Worm (Caenorhabditis elegans) whole organism, mixed stage, embryonic: ENCODE results near the gene fbxb-79.

Experiments used
- bed-3 ChIP-seq: fragments of 200-800 bp; sonication (Bioruptor generic); optimal IDR thresholded peaks from 3 replicates; lab custom pipeline; 2018; ENCODE audit warnings: mild to moderate bottlenecking, missing genetic modification characterization, moderate library complexity, missing compliant biosample characterization
- blmp-1 ChIP-seq: fragments of 150-350 bp; optimal IDR thresholded peaks from 2 replicates; lab custom pipeline; 2014; ENCODE audit warnings: missing biosample characterization, missing genetic modification characterization
- ceh-39 ChIP-seq: fragments of 150-350 bp; optimal IDR thresholded peaks from 2 replicates; lab custom pipeline; 2014; ENCODE audit warnings: missing biosample characterization, missing genetic modification characterization
- ceh-43 ChIP-seq: fragments of 200-800 bp; sonication (Bioruptor generic); optimal IDR thresholded peaks from 2 replicates; lab custom pipeline; 2018; ENCODE audit warnings: mild to moderate bottlenecking, missing genetic modification characterization, moderate library complexity, missing compliant biosample characterization
- ceh-83 ChIP-seq: fragments of 200-800 bp; sonication (Bioruptor generic); optimal IDR thresholded peaks from 2 replicates; lab custom pipeline; 2018; ENCODE audit warnings: mild to moderate bottlenecking, missing genetic modification characterization, missing compliant biosample characterization
- ces-1 ChIP-seq: fragments of 150-350 bp; optimal IDR thresholded peaks from 2 replicates; lab custom pipeline; 2014; ENCODE audit warnings: missing biosample characterization, missing genetic modification reagents, missing genetic modification characterization
- cnd-1 ChIP-seq: fragments of 200-800 bp; sonication (Bioruptor generic); optimal IDR thresholded peaks from 2 replicates; lab custom pipeline; 2018; ENCODE audit warnings: mild to moderate bottlenecking, missing genetic modification characterization, missing compliant biosample characterization
- drap-1 ChIP-seq: fragments of 200-800 bp; sonication (Bioruptor generic); optimal IDR thresholded peaks from 3 replicates; lab custom pipeline; 2018; ENCODE audit warnings: mild to moderate bottlenecking, missing genetic modification characterization, missing compliant biosample characterization
- elt-1 ChIP-seq: sonication (generic microtip); optimal IDR thresholded peaks from 2 replicates; lab custom pipeline; 2017; ENCODE audit warnings: missing genetic modification characterization, mild to moderate bottlenecking, missing compliant biosample characterization, antibody characterized with exemption, moderate library complexity, borderline replicate concordance; ENCODE audit not compliant: insufficient read depth
- elt-3 ChIP-seq: fragments of 150-350 bp; optimal IDR thresholded peaks from 2 replicates; lab custom pipeline; 2014; ENCODE audit warnings: missing biosample characterization, missing genetic modification characterization
- ham-2 ChIP-seq: fragments of 200-800 bp; sonication (Bioruptor generic); optimal IDR thresholded peaks from 2 replicates; lab custom pipeline; 2018; ENCODE audit warnings: mild to moderate bottlenecking, missing genetic modification characterization, missing compliant biosample characterization
- hlh-1 ChIP-seq: fragments of 150-350 bp; optimal IDR thresholded peaks from 2 replicates; lab custom pipeline; 2014; ENCODE audit warnings: missing biosample characterization, missing genetic modification reagents, missing genetic modification characterization
- lin-13 ChIP-seq: fragments of 150-350 bp; optimal IDR thresholded peaks from 2 replicates; lab custom pipeline; 2014; ENCODE audit warnings: missing biosample characterization, missing genetic modification characterization
- lin-32 ChIP-seq: fragments of 200-800 bp; sonication (Bioruptor generic); optimal IDR thresholded peaks from 2 replicates; lab custom pipeline; 2018; ENCODE audit warnings: mild to moderate bottlenecking, missing genetic modification characterization, missing compliant biosample characterization
- lsy-2 ChIP-seq: fragments of 150-350 bp; optimal IDR thresholded peaks from 2 replicates; lab custom pipeline; 2014; ENCODE audit warnings: missing biosample characterization, missing genetic modification characterization
- mls-2 ChIP-seq: sonication (generic microtip); optimal IDR thresholded peaks from 2 replicates; lab custom pipeline; 2016; ENCODE audit warnings: mild to moderate bottlenecking, missing genetic modification characterization, moderate library complexity, missing compliant biosample characterization
- nhr-12 ChIP-seq: fragments of 150-350 bp; optimal IDR thresholded peaks from 2 replicates; lab custom pipeline; 2014; ENCODE audit warnings: missing biosample characterization, missing genetic modification characterization
- nhr-2 ChIP-seq: fragments of 150-350 bp; optimal IDR thresholded peaks from 2 replicates; lab custom pipeline; 2014; ENCODE audit warnings: missing biosample characterization, missing genetic modification characterization
- nhr-237 ChIP-seq: fragments of 150-350 bp; optimal IDR thresholded peaks from 2 replicates; lab custom pipeline; 2014; ENCODE audit warnings: missing biosample characterization, missing genetic modification characterization
- nhr-28 ChIP-seq: fragments of 150-350 bp; optimal IDR thresholded peaks from 2 replicates; lab custom pipeline; 2014; ENCODE audit warnings: missing biosample characterization, missing genetic modification characterization
- nhr-76 ChIP-seq: sonication (generic microtip); optimal IDR thresholded peaks from 2 replicates; lab custom pipeline; 2017; ENCODE audit warnings: missing biosample characterization, missing genetic modification characterization
- pha-4 ChIP-seq: fragments of 150-350 bp; optimal IDR thresholded peaks from 2 replicates; lab custom pipeline; 2018; ENCODE audit warnings: missing biosample characterization, missing genetic modification reagents, missing genetic modification characterization
- sem-2 ChIP-seq: fragments of 200-800 bp; sonication (Bioruptor generic); optimal IDR thresholded peaks from 2 replicates; lab custom pipeline; 2018; ENCODE audit warnings: mild to moderate bottlenecking, missing genetic modification characterization, missing compliant biosample characterization
- snpc-4 ChIP-seq: fragments of 150-350 bp; optimal IDR thresholded peaks from 2 replicates; lab custom pipeline; 2014; ENCODE audit warnings: missing biosample characterization, missing genetic modification characterization
- sptf-1 ChIP-seq: sonication (generic microtip); optimal IDR thresholded peaks from 2 replicates; lab custom pipeline; 2017; ENCODE audit warnings: mild to moderate bottlenecking, missing genetic modification characterization, moderate library complexity, missing compliant biosample characterization
- tbx-8 ChIP-seq: fragments of 200-800 bp; sonication (Bioruptor generic); optimal IDR thresholded peaks from 2 replicates; lab custom pipeline; 2018; ENCODE audit warnings: mild to moderate bottlenecking, missing genetic modification characterization, moderate library complexity, missing compliant biosample characterization
- unc-62 ChIP-seq: fragments of 150-350 bp; optimal IDR thresholded peaks from 2 replicates; lab custom pipeline; 2014; ENCODE audit warnings: missing biosample characterization, missing genetic modification reagents, missing genetic modification characterization
- zip-8 ChIP-seq: fragments of 150-350 bp; optimal IDR thresholded peaks from 2 replicates; lab custom pipeline; 2014; ENCODE audit warnings: missing biosample characterization, missing genetic modification characterization
- ztf-11 ChIP-seq: fragments of 150-350 bp; optimal IDR thresholded peaks from 2 replicates; lab custom pipeline; 2014; ENCODE audit warnings: missing biosample characterization, missing genetic modification characterization

fbxb-79 gene

ce11 chrIV:11148788-11149366 lies 40.4 kb downstream of the fbxb-79 start:
- TF ChIP-seq blmp-1 (no peak), ceh-83 (GFP tag; lab: Kevin White, UChicago) (no peak), nhr-2 (no peak), pha-4 (tag; lab: Kevin White, UChicago) (no peak), unc-62 (GFP tag; lab: Kevin White, UChicago) (no peak), lsy-2 (tag; lab: Kevin White, UChicago) (no peak), ceh-43 (no peak), elt-1 (tag; lab: Kevin White, UChicago) (no peak), sem-2 (no peak), nhr-12 (tag; lab: Kevin White, UChicago) (no peak)

DNA sequence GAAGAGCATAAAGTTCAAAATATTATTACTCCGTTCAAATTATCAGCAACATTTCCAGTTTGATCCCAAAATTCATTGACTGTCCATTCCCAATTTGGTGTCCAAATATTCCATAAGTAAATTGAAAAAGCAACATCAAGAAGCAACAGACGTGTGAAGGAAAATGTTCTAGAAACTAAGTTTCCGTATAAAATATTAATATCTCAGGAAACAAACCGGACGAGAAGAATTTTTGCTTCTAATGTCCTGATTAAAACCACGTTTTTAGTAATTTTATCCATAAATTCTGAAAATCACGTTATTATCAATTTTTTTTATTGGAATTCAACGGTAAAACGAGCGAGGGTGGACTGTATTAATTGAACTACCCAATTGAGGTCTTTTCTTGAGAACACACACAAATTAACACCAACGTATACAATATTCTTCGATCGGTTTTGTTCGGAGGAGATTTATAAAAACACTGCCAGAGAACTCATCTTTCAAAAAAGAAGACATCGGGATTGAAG lies 42.3 kb downstream of the fbxb-79 start, which contains the start of gene pigq-1:
Gene pigq-1, minus strand, starts transcription at position 286 of the 509 bp plus-strand sequence.
- TF ChIP-seq lin-32 (GFP tag; lab: Kevin White, UChicago) (no peak), cnd-1 (tag; lab: Kevin White, UChicago) (no peak), elt-3 (tag; lab: Kevin White, UChicago) (no peak), snpc-4 (no peak), lin-13 (tag; lab: Kevin White, UChicago) (no peak), nhr-28 (tag; lab: Kevin White, UChicago) (no peak), drap-1 (no peak), ham-2 (no peak), bed-3 (GFP tag; lab: Kevin White, UChicago) (no peak), pha-4 (tag; lab: Kevin White, UChicago) (no peak), ces-1 (GFP tag; lab: Kevin White, UChicago) (no peak), nhr-76 (tag; lab: Kevin White, UChicago) (no peak), lsy-2 (tag; lab: Kevin White, UChicago) (no peak), ztf-11 (tag; lab: Kevin White, UChicago) (no peak), sptf-1 (tag; lab: Kevin White, UChicago) (no peak), ceh-39 (no peak), nhr-12 (tag; lab: Kevin White, UChicago) (no peak), blmp-1 (no peak), nhr-2 (no peak)
- TF ChIP-seq, all 35 proteins: peak for 0

DNA sequence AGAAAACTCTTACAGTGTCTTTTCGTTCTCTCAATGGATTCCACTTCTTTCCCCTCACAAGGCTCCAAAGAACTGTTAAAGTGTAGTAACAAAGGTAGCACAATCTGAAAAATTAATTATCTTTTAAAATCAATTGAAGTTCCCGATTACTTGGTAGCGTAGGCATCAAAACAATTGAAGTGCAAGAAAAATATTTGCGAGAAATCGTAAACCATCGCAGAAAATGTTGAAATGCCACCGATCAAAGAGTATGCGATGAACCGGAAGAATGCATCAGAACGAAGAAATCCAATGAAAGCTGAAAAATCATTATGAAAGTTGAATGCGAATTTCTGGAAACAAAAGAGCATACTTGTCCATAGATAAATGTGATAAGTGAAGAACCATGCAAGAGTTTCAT lies 42.8 kb downstream of the fbxb-79 start:
- TF ChIP-seq pha-4 (tag; lab: Kevin White, UChicago) (no peak), elt-3 (tag; lab: Kevin White, UChicago) (no peak), lsy-2 (tag; lab: Kevin White, UChicago) (no peak), nhr-237 (tag; lab: Kevin White, UChicago) (no peak), zip-8 (tag; lab: Kevin White, UChicago) (no peak), unc-62 (GFP tag; lab: Kevin White, UChicago) (no peak), nhr-2 (no peak), nhr-28 (tag; lab: Kevin White, UChicago) (no peak), sptf-1 (tag; lab: Kevin White, UChicago) (no peak), drap-1 (no peak)

DNA sequence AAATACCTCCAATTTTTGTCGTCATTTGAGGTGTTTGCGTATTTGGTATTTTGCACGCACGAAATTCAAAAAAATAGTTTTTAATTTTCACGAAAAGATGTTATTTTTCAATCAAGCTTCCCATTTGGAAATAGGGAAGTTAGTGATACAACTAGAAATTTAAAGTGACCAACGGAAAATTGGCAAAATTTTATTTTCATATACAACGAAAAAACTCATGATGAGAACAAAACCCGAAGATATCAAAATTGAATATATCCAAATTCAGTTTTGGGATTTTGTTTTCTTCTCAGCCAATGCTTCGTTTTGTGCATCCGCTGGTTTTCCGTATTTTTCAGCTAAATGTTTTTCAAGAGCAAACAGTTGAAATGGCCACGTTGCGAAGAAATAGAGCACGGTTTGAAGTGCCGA lies 43.4 kb downstream of the fbxb-79 start:
- TF ChIP-seq lin-13 (tag; lab: Kevin White, UChicago) (no peak), elt-1 (tag; lab: Kevin White, UChicago) (no peak), lin-32 (GFP tag; lab: Kevin White, UChicago) (no peak), sem-2 (no peak), sptf-1 (tag; lab: Kevin White, UChicago) (no peak), nhr-2 (no peak), ceh-83 (GFP tag; lab: Kevin White, UChicago) (no peak), mls-2 (no peak), nhr-12 (tag; lab: Kevin White, UChicago) (no peak), hlh-1 (tag; lab: Kevin White, UChicago) (no peak), tbx-8 (GFP tag; lab: Kevin White, UChicago) (no peak), ceh-39 (no peak)

DNA sequence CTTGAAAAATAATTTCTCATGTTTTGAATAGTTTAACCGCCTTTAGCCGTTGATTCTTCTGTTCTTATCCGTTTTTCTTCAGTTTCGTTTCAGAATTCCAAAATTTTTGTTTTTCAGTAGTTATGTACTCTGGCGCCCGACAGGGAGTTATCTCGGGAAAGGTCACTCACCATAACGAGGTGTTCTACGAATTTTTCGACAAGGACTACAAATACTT lies 46.2 kb downstream of the fbxb-79 start, which contains the start of gene F01G4.4:
Gene F01G4.4, plus strand, starts transcription at position 118 of the 217 bp plus-strand sequence.
- TF ChIP-seq zip-8 (tag; lab: Kevin White, UChicago) (no peak), unc-62 (GFP tag; lab: Kevin White, UChicago) (no peak), mls-2 (no peak), tbx-8 (GFP tag; lab: Kevin White, UChicago) (no peak), lin-32 (GFP tag; lab: Kevin White, UChicago) (no peak), nhr-237 (tag; lab: Kevin White, UChicago) (no peak), ceh-39 (no peak), nhr-76 (tag; lab: Kevin White, UChicago) (no peak), elt-1 (tag; lab: Kevin White, UChicago) (no peak)
